Fruit fly (Drosophila melanogaster) S2 (cell line): Measurements from ENCODE around the gene PDCD-5.

ENCODE experiments used
- CG8478 ChIP-seq: fragments of >200 bp; optimal IDR thresholded peaks from 2 replicates; lab custom pipeline; 2018
- CTCF ChIP-seq, 2 experiments: fragments of >200 bp; optimal IDR thresholded peaks; 2 replicates each; lab custom pipeline; 2018

dm6 chr3L:16201028-16201427 lies 30.8 kb downstream of the PDCD-5 start, which contains the start of gene dls:
- TF ChIP-seq CG8478 (lab: Kevin White, UChicago) (no peak), CTCF (optimal IDR thresholded peaks at IDR 0.05; lab: Kevin White, UChicago) (no peak)
